Worm (Caenorhabditis elegans): ENCODE results near the gene aak-1.

Gene aak-1

DNA sequence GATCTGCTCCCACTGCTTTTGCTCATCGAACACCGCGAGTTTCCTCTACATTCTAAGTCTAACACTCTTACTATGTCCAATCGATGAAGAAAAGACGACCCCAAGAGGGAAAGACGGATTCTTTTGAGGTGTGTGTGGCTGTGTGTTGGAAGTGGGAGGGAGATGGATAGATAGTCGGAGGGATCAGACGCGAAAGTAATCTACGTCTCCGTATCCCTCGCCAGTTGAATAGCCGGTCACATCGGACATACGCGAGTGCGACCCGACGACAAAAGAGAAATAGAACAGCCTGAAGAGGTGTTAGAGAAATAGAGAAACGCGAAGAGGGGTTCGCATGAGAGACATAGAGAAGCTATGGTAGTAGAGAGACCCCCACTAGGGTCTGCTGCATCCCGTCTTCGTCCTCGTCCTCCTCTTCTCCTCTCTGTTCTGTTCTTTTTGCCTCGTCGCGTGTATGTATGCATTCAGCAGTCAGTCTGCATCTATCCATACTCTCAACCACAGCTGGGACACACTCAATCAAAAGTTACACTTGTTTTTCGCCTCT, 34.8 kb upstream of the aak-1 start:
- no peak for TF ChIP-seq tab-1 (GFP tag; IDR thresholded peaks at IDR 0.05)
- no peak for TF ChIP-seq flt-1 (GFP tag; IDR thresholded peaks at IDR 0.05)
- no peak for TF ChIP-seq ref-1 (GFP tag; conservative IDR thresholded peaks at IDR 0.05)
- TF ChIP-seq klf-2 (GFP tag; conservative IDR thresholded peaks at IDR 0.05), result no peak
- peak; percentile 68 for TF ChIP-seq T22C8.4 (GFP tag; IDR thresholded peaks at IDR 0.05)
- no peak for TF ChIP-seq med-1 (GFP tag; optimal IDR thresholded peaks at IDR 0.05; ENCODE audit: insufficient read depth)
- no peak for TF ChIP-seq ztf-23 (GFP tag; IDR thresholded peaks at IDR 0.05)
- peak; percentile 82 for TF ChIP-seq cog-1 (tag; optimal IDR thresholded peaks at IDR 0.05)

DNA sequence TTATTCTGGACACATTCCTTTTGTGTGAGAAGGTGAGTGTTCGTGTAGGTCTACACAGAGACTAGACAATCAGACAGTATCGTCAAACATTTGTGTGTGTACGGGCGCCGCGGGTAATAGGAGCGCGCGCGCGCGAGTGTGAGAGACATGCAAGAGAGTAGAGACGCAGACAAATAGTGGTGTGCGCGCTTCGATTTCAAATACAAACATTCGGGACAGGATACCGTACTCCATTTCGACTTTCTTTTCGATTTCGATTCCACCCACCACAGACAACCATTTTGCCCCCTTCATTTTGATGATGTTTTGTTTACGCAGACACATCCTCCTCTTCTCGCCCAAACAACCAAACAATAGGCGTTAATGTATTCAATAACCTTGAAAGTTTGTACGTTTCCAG, 33.9 kb upstream of the aak-1 start:
- TF ChIP-seq ztf-29 (GFP tag; IDR thresholded peaks at IDR 0.05), result no peak
- peak; percentile 67; the same call in 1 of the 2 replicates for TF ChIP-seq flt-1 (GFP tag; IDR thresholded peaks at IDR 0.05)
- TF ChIP-seq cog-1 (tag; optimal IDR thresholded peaks at IDR 0.05), result peak; percentile 23
- no peak for TF ChIP-seq ref-1 (GFP tag; conservative IDR thresholded peaks at IDR 0.05)
- TF ChIP-seq T22C8.4 (GFP tag; IDR thresholded peaks at IDR 0.05), result no peak
- no peak for TF ChIP-seq ztf-23 (GFP tag; IDR thresholded peaks at IDR 0.05)
- TF ChIP-seq tab-1 (GFP tag; IDR thresholded peaks at IDR 0.05), result no peak
- no peak for TF ChIP-seq med-1 (GFP tag; optimal IDR thresholded peaks at IDR 0.05; ENCODE audit: insufficient read depth)
- TF ChIP-seq klf-2 (GFP tag; conservative IDR thresholded peaks at IDR 0.05), result no peak

DNA sequence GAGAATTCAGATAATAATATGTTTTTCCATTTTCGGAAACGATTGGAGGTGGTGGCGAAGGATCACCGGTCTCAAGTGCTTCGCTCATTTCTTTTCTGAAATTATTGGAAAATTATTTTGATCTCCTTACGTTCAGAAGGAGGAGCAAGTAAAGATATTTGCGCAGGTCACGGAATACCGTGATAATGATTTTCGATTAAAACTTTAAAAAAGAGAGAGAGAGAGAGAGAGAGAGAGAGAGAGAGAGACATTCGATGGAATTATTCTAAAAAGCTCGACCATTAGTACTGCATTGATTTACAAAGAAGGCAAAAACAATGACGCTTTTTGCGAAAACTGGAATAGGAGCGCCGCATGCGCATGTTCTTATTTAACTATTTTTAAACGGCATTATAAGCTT, 31.4 kb upstream of the aak-1 start, which contains the start of gene ztf-1:
Gene ztf-1 (minus strand): TSS at position 101 of the 400 bp plus-strand sequence.
- no peak for TF ChIP-seq flt-1 (GFP tag; IDR thresholded peaks at IDR 0.05)
- TF ChIP-seq med-1 (GFP tag; optimal IDR thresholded peaks at IDR 0.05; ENCODE audit: insufficient read depth), result no peak
- TF ChIP-seq ztf-23 (GFP tag; IDR thresholded peaks at IDR 0.05), result no peak
- TF ChIP-seq ref-1 (GFP tag; conservative IDR thresholded peaks at IDR 0.05), result no peak
- TF ChIP-seq T22C8.4 (GFP tag; IDR thresholded peaks at IDR 0.05), result no peak
- TF ChIP-seq cog-1 (tag; optimal IDR thresholded peaks at IDR 0.05), result no peak
- TF ChIP-seq klf-2 (GFP tag; conservative IDR thresholded peaks at IDR 0.05), result no peak
- no peak for TF ChIP-seq tab-1 (GFP tag; IDR thresholded peaks at IDR 0.05)
- TF ChIP-seq ztf-29 (GFP tag; IDR thresholded peaks at IDR 0.05), result no peak

ce11 chrIII:8791235-8791634, 30.3 kb upstream of the aak-1 start, which contains the start of the genes zfp-1 and F54F2.14:
zfp-1 (plus strand) TSS chrIII:8791535.
F54F2.14 (plus strand) TSS chrIII:8791546.
- no peak for TF ChIP-seq ztf-29 (GFP tag; IDR thresholded peaks at IDR 0.05)
- no peak for TF ChIP-seq klf-2 (GFP tag; conservative IDR thresholded peaks at IDR 0.05)
- no peak for TF ChIP-seq T22C8.4 (GFP tag; IDR thresholded peaks at IDR 0.05)
- TF ChIP-seq ztf-23 (GFP tag; IDR thresholded peaks at IDR 0.05), result no peak
- TF ChIP-seq med-1 (GFP tag; optimal IDR thresholded peaks at IDR 0.05; ENCODE audit: insufficient read depth), result no peak
- no peak for TF ChIP-seq ref-1 (GFP tag; conservative IDR thresholded peaks at IDR 0.05)
- TF ChIP-seq cog-1 (tag; optimal IDR thresholded peaks at IDR 0.05), result no peak
- TF ChIP-seq tab-1 (GFP tag; IDR thresholded peaks at IDR 0.05), result no peak

DNA sequence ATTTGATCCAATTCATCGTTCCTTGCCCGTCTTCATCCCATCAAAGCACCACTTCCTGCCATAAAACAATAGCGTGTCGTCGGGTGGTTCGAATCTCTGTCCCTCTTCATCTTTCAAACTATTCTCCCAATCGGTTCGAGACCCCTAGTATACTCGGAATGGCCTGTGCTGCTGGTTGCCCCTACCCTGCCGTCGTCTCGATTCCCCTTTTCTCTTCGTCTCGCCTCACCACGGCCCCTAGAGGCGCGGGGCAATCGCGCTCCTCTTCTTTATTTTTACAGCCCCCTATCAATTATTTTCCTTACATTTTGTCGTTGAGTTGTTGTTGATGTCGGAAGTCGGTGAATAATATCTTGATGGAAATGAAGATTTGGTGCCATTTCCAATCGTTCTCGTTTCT, 27.8 kb upstream of the aak-1 start:
- TF ChIP-seq flt-1 (GFP tag; IDR thresholded peaks at IDR 0.05) (no peak), tab-1 (GFP tag; IDR thresholded peaks at IDR 0.05) (no peak)

DNA sequence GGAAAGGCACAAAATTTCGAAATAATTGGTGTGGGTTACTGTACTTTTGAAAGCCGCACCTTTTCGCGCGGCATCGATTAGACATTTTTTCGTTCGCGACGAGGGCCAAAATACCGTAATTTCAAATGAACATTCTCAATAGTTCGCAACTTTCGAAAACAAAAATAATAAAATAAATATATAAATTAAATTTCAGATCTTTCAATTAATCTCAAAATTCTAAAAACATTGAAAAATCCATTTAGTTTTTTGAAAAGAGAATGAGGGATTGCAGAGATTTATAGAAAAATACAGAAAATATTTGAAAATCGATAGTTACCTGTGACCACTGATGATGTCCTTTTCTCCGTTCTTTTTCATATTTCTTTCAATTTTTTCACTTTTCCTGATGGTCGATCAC, 25.2 kb upstream of the aak-1 start, which contains the start of gene K02D10.8:
Gene K02D10.8 (plus strand): TSS at position 301 of the 400 bp plus-strand sequence.
- no peak for TF ChIP-seq ztf-29 (GFP tag; IDR thresholded peaks at IDR 0.05)
- no peak for TF ChIP-seq tab-1 (GFP tag; IDR thresholded peaks at IDR 0.05)
- TF ChIP-seq T22C8.4 (GFP tag; IDR thresholded peaks at IDR 0.05), result no peak
- TF ChIP-seq ztf-23 (GFP tag; IDR thresholded peaks at IDR 0.05), result no peak
- no peak for TF ChIP-seq ref-1 (GFP tag; conservative IDR thresholded peaks at IDR 0.05)
- no peak for TF ChIP-seq med-1 (GFP tag; optimal IDR thresholded peaks at IDR 0.05; ENCODE audit: insufficient read depth)
- no peak for TF ChIP-seq klf-2 (GFP tag; conservative IDR thresholded peaks at IDR 0.05)
- no peak for TF ChIP-seq flt-1 (GFP tag; IDR thresholded peaks at IDR 0.05)
- TF ChIP-seq cog-1 (tag; optimal IDR thresholded peaks at IDR 0.05), result no peak

ce11 chrIII:8785426-8785825, 24.5 kb upstream of the aak-1 start:
- no peak for TF ChIP-seq med-1 (GFP tag; optimal IDR thresholded peaks at IDR 0.05; ENCODE audit: insufficient read depth)
- no peak for TF ChIP-seq ref-1 (GFP tag; conservative IDR thresholded peaks at IDR 0.05)
- TF ChIP-seq ztf-29 (GFP tag; IDR thresholded peaks at IDR 0.05), result no peak
- TF ChIP-seq klf-2 (GFP tag; conservative IDR thresholded peaks at IDR 0.05), result no peak
- TF ChIP-seq T22C8.4 (GFP tag; IDR thresholded peaks at IDR 0.05), result no peak

ce11 chrIII:8784500-8784899, 23.6 kb upstream of the aak-1 start:
- TF ChIP-seq ztf-29 (GFP tag; IDR thresholded peaks at IDR 0.05), result no peak
- no peak for TF ChIP-seq flt-1 (GFP tag; IDR thresholded peaks at IDR 0.05)
- no peak for TF ChIP-seq ztf-23 (GFP tag; IDR thresholded peaks at IDR 0.05)
- no peak for TF ChIP-seq cog-1 (tag; optimal IDR thresholded peaks at IDR 0.05)
- no peak for TF ChIP-seq ref-1 (GFP tag; conservative IDR thresholded peaks at IDR 0.05)
- no peak for TF ChIP-seq klf-2 (GFP tag; conservative IDR thresholded peaks at IDR 0.05)
- no peak for TF ChIP-seq tab-1 (GFP tag; IDR thresholded peaks at IDR 0.05)
- no peak for TF ChIP-seq T22C8.4 (GFP tag; IDR thresholded peaks at IDR 0.05)
- TF ChIP-seq med-1 (GFP tag; optimal IDR thresholded peaks at IDR 0.05; ENCODE audit: insufficient read depth), result no peak

ce11 chrIII:8782744-8783143, 21.9 kb upstream of the aak-1 start:
- TF ChIP-seq cog-1 (tag; optimal IDR thresholded peaks at IDR 0.05) (no peak), tab-1 (GFP tag; IDR thresholded peaks at IDR 0.05) (no peak), T22C8.4 (GFP tag; IDR thresholded peaks at IDR 0.05) (no peak), klf-2 (GFP tag; conservative IDR thresholded peaks at IDR 0.05) (no peak), ztf-29 (GFP tag; IDR thresholded peaks at IDR 0.05) (no peak), med-1 (GFP tag; optimal IDR thresholded peaks at IDR 0.05; ENCODE audit: insufficient read depth) (no peak), ref-1 (GFP tag; conservative IDR thresholded peaks at IDR 0.05) (no peak), flt-1 (GFP tag; IDR thresholded peaks at IDR 0.05) (no peak), ztf-23 (GFP tag; IDR thresholded peaks at IDR 0.05) (no peak)

- no peak for TF ChIP-seq T22C8.4 (GFP tag; IDR thresholded peaks at IDR 0.05)
These were observed 21.2 kb upstream of the aak-1 start for ce11 chrIII:8782080-8782479.
